Fruit fly (Drosophila melanogaster) whole organism, prepupa: Measurements from ENCODE around the gene CG6610.

Experiments used
- Blimp-1 ChIP-seq: fragments of 200-800 bp; sonication (Bioruptor generic); optimal IDR thresholded peaks from 3 replicates; lab custom pipeline; 2017; ENCODE audit warnings: missing biosample characterization, missing genetic modification characterization, mild to moderate bottlenecking, moderate library complexity, missing genetic modification reagents
- CG11294 ChIP-seq: fragments of 200-800 bp; sonication (Bioruptor generic); IDR thresholded peaks from 2 replicates; pipeline ENCODE4 v1.3.6; 2022; ENCODE audit warnings: missing biosample characterization, missing genetic modification characterization
- CG11762 ChIP-seq: fragments of 200-800 bp; sonication (Bioruptor generic); optimal IDR thresholded peaks from 3 replicates; lab custom pipeline; 2016; ENCODE audit warnings: missing biosample characterization, missing genetic modification characterization; ENCODE audit not compliant: insufficient read depth
- CG11902 ChIP-seq: fragments of 200-800 bp; sonication (Bioruptor generic); optimal IDR thresholded peaks from 3 replicates; lab custom pipeline; 2016; ENCODE audit warnings: missing biosample characterization, missing genetic modification characterization
- CG15336 ChIP-seq: fragments of 200-800 bp; sonication (Bioruptor generic); IDR thresholded peaks from 2 replicates; pipeline ENCODE4 v1.3.6; 2022; ENCODE audit warnings: missing biosample characterization, missing genetic modification characterization
- CG1621 ChIP-seq: fragments of 200-800 bp; sonication (Bioruptor generic); optimal IDR thresholded peaks from 3 replicates; lab custom pipeline; 2018; ENCODE audit warnings: missing biosample characterization, mild to moderate bottlenecking, missing genetic modification characterization
- CG16779 ChIP-seq: fragments of 200-800 bp; sonication (Bioruptor generic); optimal IDR thresholded peaks from 3 replicates; lab custom pipeline; 2017; ENCODE audit warnings: missing biosample characterization, mild to moderate bottlenecking, missing genetic modification characterization
- CG3032 ChIP-seq: fragments of 200-800 bp; optimal IDR thresholded peaks from 2 replicates; lab custom pipeline; 2019; ENCODE audit warnings: missing biosample characterization, mild to moderate bottlenecking, missing genetic modification characterization, moderate library complexity
- CG31627 ChIP-seq: fragments of 200-800 bp; sonication (Bioruptor generic); optimal IDR thresholded peaks from 3 replicates; lab custom pipeline; 2016; ENCODE audit warnings: missing biosample characterization, missing genetic modification characterization
- CG32006 ChIP-seq: fragments of 200-800 bp; sonication (Bioruptor generic); optimal IDR thresholded peaks from 3 replicates; lab custom pipeline; 2017; ENCODE audit warnings: missing biosample characterization, mild to moderate bottlenecking, missing genetic modification characterization
- CG34406 ChIP-seq: fragments of 200-800 bp; sonication (Bioruptor generic); optimal IDR thresholded peaks from 3 replicates; lab custom pipeline; 2016; ENCODE audit warnings: missing biosample characterization, missing genetic modification characterization
- CG3919 ChIP-seq: fragments of 200-800 bp; sonication (Bioruptor generic); optimal IDR thresholded peaks from 3 replicates; lab custom pipeline; 2016; ENCODE audit warnings: missing biosample characterization, missing genetic modification characterization
- CG4318 ChIP-seq: fragments of 200-800 bp; sonication (Bioruptor generic); optimal IDR thresholded peaks from 3 replicates; lab custom pipeline; 2017; ENCODE audit warnings: missing biosample characterization, mild to moderate bottlenecking, missing genetic modification characterization
- CG6163 ChIP-seq: fragments of 200-800 bp; sonication (Bioruptor generic); IDR thresholded peaks from 3 replicates; pipeline ENCODE4 v1.3.6; 2022; ENCODE audit warnings: missing biosample characterization, missing genetic modification characterization
- CG6276 ChIP-seq: fragments of 200-800 bp; sonication (Bioruptor generic); optimal IDR thresholded peaks from 2 replicates; lab custom pipeline; 2017; ENCODE audit warnings: missing biosample characterization, mild to moderate bottlenecking, missing genetic modification characterization
- CG6854 ChIP-seq: fragments of 200-800 bp; sonication (Bioruptor generic); optimal IDR thresholded peaks from 2 replicates; lab custom pipeline; 2017; ENCODE audit warnings: missing biosample characterization, mild to moderate bottlenecking, missing genetic modification characterization
- CG7368 ChIP-seq: fragments of 200-800 bp; sonication (Bioruptor generic); optimal IDR thresholded peaks from 3 replicates; lab custom pipeline; 2016; ENCODE audit warnings: missing biosample characterization, missing genetic modification characterization
- CG8632 ChIP-seq: fragments of 200-800 bp; sonication (Bioruptor generic); optimal IDR thresholded peaks from 3 replicates; lab custom pipeline; 2016; ENCODE audit warnings: missing biosample characterization, missing genetic modification characterization
- CG9139 ChIP-seq: fragments of 200-800 bp; sonication (Bioruptor generic); optimal IDR thresholded peaks from 3 replicates; lab custom pipeline; 2017; ENCODE audit warnings: missing biosample characterization, mild to moderate bottlenecking, missing genetic modification characterization
- Eip75B ChIP-seq: fragments of 200-800 bp; sonication (Bioruptor generic); optimal IDR thresholded peaks from 3 replicates; lab custom pipeline; 2016; ENCODE audit warnings: missing biosample characterization, missing genetic modification characterization
- Eip78C ChIP-seq: fragments of 200-800 bp; sonication (Bioruptor generic); peaks from one replicate; lab custom pipeline; 2016; ENCODE audit warnings: missing biosample characterization, missing genetic modification characterization
- Eip93F ChIP-seq: fragments of 200-800 bp; sonication (Bioruptor generic); optimal IDR thresholded peaks from 2 replicates; lab custom pipeline; 2016; ENCODE audit warnings: missing biosample characterization, mild to moderate bottlenecking, missing genetic modification characterization
- Ets21C ChIP-seq: fragments of 200-800 bp; sonication (Bioruptor generic); optimal IDR thresholded peaks from 3 replicates; lab custom pipeline; 2016; ENCODE audit warnings: missing biosample characterization, missing genetic modification characterization
- Gug ChIP-seq: fragments of 200-800 bp; sonication (Bioruptor generic); IDR thresholded peaks from 2 replicates; pipeline ENCODE4 v1.3.6; 2022; ENCODE audit warnings: missing biosample characterization, missing genetic modification characterization
- Hr38 ChIP-seq: sonication (Bioruptor generic); optimal IDR thresholded peaks from 2 replicates; lab custom pipeline; 2016; ENCODE audit warnings: missing biosample characterization, missing genetic modification characterization
- Hr39 ChIP-seq: fragments of 200-800 bp; sonication (Bioruptor generic); optimal IDR thresholded peaks from 2 replicates; lab custom pipeline; 2016; ENCODE audit warnings: missing biosample characterization, missing genetic modification characterization
- Hr4 ChIP-seq: fragments of 200-800 bp; sonication (Bioruptor generic); optimal IDR thresholded peaks from 3 replicates; lab custom pipeline; 2016; ENCODE audit warnings: missing biosample characterization, missing genetic modification characterization
- Lpt ChIP-seq: fragments of 200-800 bp; sonication (Bioruptor generic); optimal IDR thresholded peaks from 3 replicates; lab custom pipeline; 2016; ENCODE audit warnings: missing biosample characterization, missing genetic modification characterization
- Met ChIP-seq: fragments of 200-800 bp; sonication (Bioruptor generic); optimal IDR thresholded peaks from 3 replicates; lab custom pipeline; 2016; ENCODE audit warnings: missing biosample characterization, missing genetic modification characterization
- OdsH ChIP-seq: fragments of 200-800 bp; sonication (Bioruptor generic); optimal IDR thresholded peaks from 3 replicates; lab custom pipeline; 2016; ENCODE audit warnings: missing biosample characterization, missing genetic modification characterization
- Smox ChIP-seq: fragments of 200-800 bp; sonication (Bioruptor generic); optimal IDR thresholded peaks from 3 replicates; lab custom pipeline; 2016; ENCODE audit warnings: missing biosample characterization, missing genetic modification characterization
- Sox102F ChIP-seq: fragments of 200-800 bp; sonication (Bioruptor generic); optimal IDR thresholded peaks from 2 replicates; lab custom pipeline; 2016; ENCODE audit warnings: missing biosample characterization, mild to moderate bottlenecking, missing genetic modification characterization
- Sox14 ChIP-seq: fragments of 200-800 bp; sonication (Bioruptor generic); optimal IDR thresholded peaks from 3 replicates; lab custom pipeline; 2016; ENCODE audit warnings: missing biosample characterization, missing genetic modification characterization
- Sox15 ChIP-seq: fragments of 200-800 bp; sonication (Bioruptor generic); optimal IDR thresholded peaks from 3 replicates; lab custom pipeline; 2016; ENCODE audit warnings: missing biosample characterization, missing genetic modification characterization
- achi ChIP-seq: fragments of 200-800 bp; sonication (Bioruptor generic); optimal IDR thresholded peaks from 3 replicates; lab custom pipeline; 2016; ENCODE audit warnings: missing biosample characterization, missing genetic modification characterization
- acj6 ChIP-seq: fragments of 200-800 bp; sonication (Bioruptor generic); optimal IDR thresholded peaks from 3 replicates; lab custom pipeline; 2016; ENCODE audit warnings: missing biosample characterization, missing genetic modification characterization
- dac ChIP-seq: fragments of 200-800 bp; sonication (Bioruptor generic); optimal IDR thresholded peaks from 2 replicates; lab custom pipeline; 2017; ENCODE audit warnings: missing biosample characterization, mild to moderate bottlenecking, missing genetic modification characterization
- dsx ChIP-seq: fragments of 200-800 bp; optimal IDR thresholded peaks from 3 replicates; lab custom pipeline; 2019; ENCODE audit warnings: missing biosample characterization, mild to moderate bottlenecking, missing genetic modification characterization, moderate library complexity; ENCODE audit not compliant: poor library complexity, severe bottlenecking
- fd59A ChIP-seq: fragments of 200-800 bp; sonication (Bioruptor generic); optimal IDR thresholded peaks from 2 replicates; lab custom pipeline; 2017; ENCODE audit warnings: missing biosample characterization, mild to moderate bottlenecking, missing genetic modification characterization, missing genetic modification reagents
- fd85E ChIP-seq: fragments of 200-800 bp; sonication (Bioruptor generic); optimal IDR thresholded peaks from 3 replicates; lab custom pipeline; 2016; ENCODE audit warnings: missing biosample characterization, missing genetic modification characterization
- fkh ChIP-seq: fragments of 200-800 bp; sonication (Bioruptor generic); optimal IDR thresholded peaks from 3 replicates; lab custom pipeline; 2017; ENCODE audit warnings: missing biosample characterization, mild to moderate bottlenecking, missing genetic modification characterization, moderate library complexity
- net ChIP-seq: fragments of 200-800 bp; sonication (Bioruptor generic); optimal IDR thresholded peaks from 3 replicates; lab custom pipeline; 2016; ENCODE audit warnings: missing biosample characterization, missing genetic modification characterization
- salr ChIP-seq, 2 experiments: fragments of 200-800 bp; sonication (Bioruptor generic); optimal IDR thresholded peaks; 3 replicates each; lab custom pipeline; 2016 to 2018; ENCODE audit warnings: missing biosample characterization in 2 of 2, missing genetic modification characterization in 2 of 2, mild to moderate bottlenecking in 1 of 2
- spab ChIP-seq: fragments of 200-800 bp; sonication (Bioruptor generic); optimal IDR thresholded peaks from 2 replicates; lab custom pipeline; 2017; ENCODE audit warnings: missing biosample characterization, mild to moderate bottlenecking, missing genetic modification characterization, missing genetic modification reagents
- ss ChIP-seq, 2 experiments: fragments of 200-800 bp; sonication (Bioruptor generic); optimal IDR thresholded peaks; 2 replicates in 1 of 2; 3 replicates in 1 of 2; lab custom pipeline; 2017 to 2018; ENCODE audit warnings: mild to moderate bottlenecking in 2 of 2, missing biosample characterization in 2 of 2, missing genetic modification characterization in 2 of 2, moderate library complexity in 1 of 2
- svp ChIP-seq: fragments of 200-800 bp; sonication (Bioruptor generic); peaks from one replicate; lab custom pipeline; 2016; ENCODE audit warnings: missing biosample characterization, missing genetic modification characterization
- topi ChIP-seq: fragments of 200-800 bp; sonication (Bioruptor generic); optimal IDR thresholded peaks from 3 replicates; lab custom pipeline; 2016; ENCODE audit warnings: missing biosample characterization, missing genetic modification characterization
- vri ChIP-seq: fragments of 200-800 bp; sonication (Bioruptor generic); optimal IDR thresholded peaks from 3 replicates; lab custom pipeline; 2016; ENCODE audit warnings: missing biosample characterization, mild to moderate bottlenecking, missing genetic modification characterization

The CG6610 gene

dm6 chr3L:6076429-6076828 is 1.1 kb downstream of the CG6610 start, which contains the start of gene ssp6:
Gene ssp6 (plus strand): TSS chr3L:6076722.
- TF ChIP-seq CG11294 (no peak), Eip78C (GFP tag; lab: Kevin White, UChicago) (peak; percentile 19), svp (peak; percentile 10)

- no peak for TF ChIP-seq Met
- TF ChIP-seq achi (GFP tag; lab: Kevin White, UChicago), result peak; percentile 88
- TF ChIP-seq, all 60 proteins: peak for 1
Measured at dm6 chr3L:6082561-6082960, 7.2 kb downstream of the CG6610 start, which contains the start of gene CG13293. Gene CG13293 (plus strand): TSS chr3L:6082883.

- TF ChIP-seq Lpt (GFP tag; lab: Kevin White, UChicago) (no peak), Gug (peak; percentile 45), CG1621 (tag; lab: Kevin White, UChicago) (no peak), Sox102F (no peak), ss (GFP tag; optimal IDR thresholded peaks at IDR 0.05; lab: Kevin White, UChicago) (no peak), Hr39 (GFP tag; lab: Kevin White, UChicago) (no peak), CG11762 (no peak), Hr4 (GFP tag; lab: Kevin White, UChicago) (peak; percentile 68), CG3919 (peak; percentile 14), dsx (GFP tag; lab: Kevin White, UChicago) (no peak), achi (GFP tag; lab: Kevin White, UChicago) (peak; percentile 45), Hr38 (GFP tag; lab: Kevin White, UChicago) (no peak), Eip93F (GFP tag; lab: Kevin White, UChicago) (no peak), CG3032 (peak; percentile 26), CG6854 (GFP tag; lab: Kevin White, UChicago) (no peak), Sox14 (GFP tag; lab: Kevin White, UChicago) (peak; percentile 7), CG4318 (GFP tag; lab: Kevin White, UChicago) (peak; percentile 56), acj6 (GFP tag; lab: Kevin White, UChicago) (peak; percentile 46), vri (GFP tag; lab: Kevin White, UChicago) (no peak), Sox15 (GFP tag; lab: Kevin White, UChicago) (no peak), Eip78C (GFP tag; lab: Kevin White, UChicago) (peak; percentile 82), CG8632 (no peak), Ets21C (no peak), dac (GFP tag; lab: Kevin White, UChicago) (no peak), Eip75B (GFP tag; lab: Kevin White, UChicago) (peak; percentile 9), svp (peak; percentile 38), Smox (GFP tag; lab: Kevin White, UChicago) (no peak), CG32006 (GFP tag; lab: Kevin White, UChicago) (peak; percentile 72), net (GFP tag; lab: Kevin White, UChicago) (no peak), CG15336 (GFP tag; lab: Robert Waterston, UW) (peak; percentile 75), OdsH (GFP tag; lab: Kevin White, UChicago) (peak; percentile 64), CG31627 (GFP tag; lab: Kevin White, UChicago) (no peak), fkh (GFP tag; lab: Kevin White, UChicago) (no peak), topi (no peak), CG34406 (GFP tag; lab: Kevin White, UChicago) (no peak), CG16779 (tag; lab: Kevin White, UChicago) (no peak), CG11902 (GFP tag; lab: Kevin White, UChicago) (no peak), Blimp-1 (no peak), CG6163 (GFP tag; lab: Robert Waterston, UW) (peak; percentile 25; the same call in 1 of the 3 replicates), salr (GFP tag; optimal IDR thresholded peaks at IDR 0.05; lab: Kevin White, UChicago) (peak in 1 of 2 experiments; percentile 46), CG11294 (no peak; the same call in 1 of the 2 replicates), CG7368 (GFP tag; lab: Kevin White, UChicago) (no peak), fd59A (no peak), CG9139 (no peak), spab (no peak), CG6276 (GFP tag; lab: Kevin White, UChicago) (peak; percentile 19), fd85E (GFP tag; lab: Kevin White, UChicago) (no peak)
Measured at dm6 chr3L:6084446-6084845, 9.1 kb downstream of the CG6610 start.
